ENCODE assay signal across 2 fruit fly cellular contexts in genomic region chrX:2790055-2790617, dm6.
TF ChIP-seq lines count a peak whose summit lies in the region.

CG32795 (minus strand) TSS chrX:2790567.

TF ChIP-seq in whole organism, embryonic, 481 proteins besides CTCF, POLR2A, EP300 and RAD21 (continued from another document and continues in another):
- no peak for TF ChIP-seq CG2875 (GFP tag; optimal IDR thresholded peaks at IDR 0.05; lab: Kevin White, UChicago)
- peak; percentile 39 for TF ChIP-seq grau (tag; optimal IDR thresholded peaks at IDR 0.05; lab: Kevin White, UChicago)
- TF ChIP-seq Atf-2 (GFP tag; optimal IDR thresholded peaks at IDR 0.05; lab: Kevin White, UChicago): no peak
- TF ChIP-seq zfh2 (GFP tag; optimal IDR thresholded peaks at IDR 0.05; lab: Kevin White, UChicago): no peak
- no peak for TF ChIP-seq CG30431 (GFP tag; optimal IDR thresholded peaks at IDR 0.05; lab: Kevin White, UChicago)
- no peak for TF ChIP-seq hbn (GFP tag; IDR thresholded peaks at IDR 0.05; lab: Robert Waterston, UW; ENCODE audit: partially characterized antibody)
- no peak for TF ChIP-seq CG13624 (GFP tag; optimal IDR thresholded peaks at IDR 0.05; lab: Kevin White, UChicago)
- no peak for TF ChIP-seq Atf3 (GFP tag; optimal IDR thresholded peaks at IDR 0.05; lab: Kevin White, UChicago)
- TF ChIP-seq Scr (GFP tag; IDR thresholded peaks at IDR 0.05; lab: Robert Waterston, UW; ENCODE audit: partially characterized antibody): peak; percentile 30
- no peak for TF ChIP-seq CG6175 (GFP tag; IDR thresholded peaks at IDR 0.05; lab: Robert Waterston, UW)
- TF ChIP-seq CG10321 (GFP tag; IDR thresholded peaks at IDR 0.05; lab: Robert Waterston, UW): no peak
- no peak for TF ChIP-seq oc (tag; optimal IDR thresholded peaks at IDR 0.05; lab: Kevin White, UChicago)
- TF ChIP-seq aop (GFP tag; IDR thresholded peaks at IDR 0.05; lab: Robert Waterston, UW): no peak
- TF ChIP-seq ab (GFP tag; optimal IDR thresholded peaks at IDR 0.05; lab: Kevin White, UChicago): no peak
- TF ChIP-seq sima (GFP tag; optimal IDR thresholded peaks at IDR 0.05; lab: Kevin White, UChicago): no peak
- TF ChIP-seq CG10274 (GFP tag; optimal IDR thresholded peaks at IDR 0.05; lab: Kevin White, UChicago): no peak
- no peak for TF ChIP-seq ato (GFP tag; IDR thresholded peaks at IDR 0.05; lab: Robert Waterston, UW; ENCODE audit: partially characterized antibody)
- peak; percentile 89 for TF ChIP-seq row (GFP tag; IDR thresholded peaks at IDR 0.05; lab: Robert Waterston, UW)
- no peak for TF ChIP-seq CG14441 (GFP tag; IDR thresholded peaks at IDR 0.05; lab: Robert Waterston, UW)
- TF ChIP-seq disco-r (GFP tag; optimal IDR thresholded peaks at IDR 0.05; lab: Kevin White, UChicago): no peak
- peak; percentile 29 for TF ChIP-seq Hmr (GFP tag; optimal IDR thresholded peaks at IDR 0.05; lab: Kevin White, UChicago)
- TF ChIP-seq repo (GFP tag; optimal IDR thresholded peaks at IDR 0.05; lab: Kevin White, UChicago): no peak
- TF ChIP-seq Oli (tag; optimal IDR thresholded peaks at IDR 0.05; lab: Kevin White, UChicago): no peak
- TF ChIP-seq CG14860 (GFP tag; IDR thresholded peaks at IDR 0.05; lab: Robert Waterston, UW; ENCODE audit: partially characterized antibody): no peak
- peak; percentile 11 for TF ChIP-seq CG13775 (GFP tag; optimal IDR thresholded peaks at IDR 0.05; lab: Kevin White, UChicago)
- peak; percentile 12 for TF ChIP-seq lbe (GFP tag; optimal IDR thresholded peaks at IDR 0.05; lab: Kevin White, UChicago)
- peak; percentile 55 for TF ChIP-seq CG12391 (tag; optimal IDR thresholded peaks at IDR 0.05; lab: Kevin White, UChicago)
- TF ChIP-seq abd-A (tag; optimal IDR thresholded peaks at IDR 0.05; lab: Kevin White, UChicago): peak; percentile 73
- no peak for TF ChIP-seq hb (GFP tag; IDR thresholded peaks at IDR 0.05; lab: Robert Waterston, UW; ENCODE audit: partially characterized antibody)
- no peak for TF ChIP-seq H15 (GFP tag; IDR thresholded peaks at IDR 0.05; lab: Robert Waterston, UW)
- no peak for TF ChIP-seq CG4404 (GFP tag; IDR thresholded peaks at IDR 0.05; lab: Robert Waterston, UW)
- TF ChIP-seq Doc2 (GFP tag; IDR thresholded peaks at IDR 0.05; lab: Robert Waterston, UW): no peak
- no peak for TF ChIP-seq esg (GFP tag; conservative IDR thresholded peaks at IDR 0.05; lab: Robert Waterston, UW)
- TF ChIP-seq Sox102F (GFP tag; optimal IDR thresholded peaks at IDR 0.05; lab: Kevin White, UChicago): no peak
- TF ChIP-seq Myb (GFP tag; optimal IDR thresholded peaks at IDR 0.05; lab: Kevin White, UChicago): no peak
- TF ChIP-seq eve (GFP tag; optimal IDR thresholded peaks at IDR 0.05; lab: Kevin White, UChicago): no peak
- no peak for TF ChIP-seq CG1529 (GFP tag; optimal IDR thresholded peaks at IDR 0.05; lab: Kevin White, UChicago)
- no peak for TF ChIP-seq CG2889 (GFP tag; IDR thresholded peaks at IDR 0.05; lab: Robert Waterston, UW)
- no peak for TF ChIP-seq CG1792 (GFP tag; optimal IDR thresholded peaks at IDR 0.05; lab: Kevin White, UChicago)
- peak in 1 of 3 experiments; percentile 45 for TF ChIP-seq lola (GFP tag; optimal IDR thresholded peaks at IDR 0.05; lab: Kevin White, UChicago)
- TF ChIP-seq tup (GFP tag; optimal IDR thresholded peaks at IDR 0.05; lab: Kevin White, UChicago): no peak
- TF ChIP-seq kay (GFP tag; optimal IDR thresholded peaks at IDR 0.05; lab: Kevin White, UChicago): no peak
- no peak for TF ChIP-seq NC2α (GFP tag; optimal IDR thresholded peaks at IDR 0.05; lab: Kevin White, UChicago)
- TF ChIP-seq stwl (tag; optimal IDR thresholded peaks at IDR 0.05; lab: Kevin White, UChicago): peak; percentile 77
- no peak for TF ChIP-seq CG9817 (tag; optimal IDR thresholded peaks at IDR 0.05; lab: Kevin White, UChicago)
- TF ChIP-seq CG15696 (tag; optimal IDR thresholded peaks at IDR 0.05; lab: Kevin White, UChicago): no peak
- no peak for TF ChIP-seq usp (GFP tag; optimal IDR thresholded peaks at IDR 0.05; lab: Kevin White, UChicago)
- TF ChIP-seq Aef1 (GFP tag; IDR thresholded peaks at IDR 0.05; lab: Robert Waterston, UW): no peak
- TF ChIP-seq CG10979 (tag; optimal IDR thresholded peaks at IDR 0.05; lab: Kevin White, UChicago): no peak
- TF ChIP-seq CG32532 (GFP tag; IDR thresholded peaks at IDR 0.05; lab: Robert Waterston, UW): no peak
- TF ChIP-seq Ada2b (GFP tag; IDR thresholded peaks at IDR 0.05; lab: Robert Waterston, UW): no peak
- no peak for TF ChIP-seq CG9932 (GFP tag; IDR thresholded peaks at IDR 0.05; lab: Robert Waterston, UW)
- no peak for TF ChIP-seq Oaz (GFP tag; IDR thresholded peaks at IDR 0.05; lab: Robert Waterston, UW)
- no peak for TF ChIP-seq cg (GFP tag; optimal IDR thresholded peaks at IDR 0.05; lab: Kevin White, UChicago)
- no peak for TF ChIP-seq fd96Cb (tag; optimal IDR thresholded peaks at IDR 0.05; lab: Kevin White, UChicago)
- no peak for TF ChIP-seq CG6791 (GFP tag; IDR thresholded peaks at IDR 0.05; lab: Robert Waterston, UW; ENCODE audit: partially characterized antibody)
- TF ChIP-seq CG3995 (GFP tag; optimal IDR thresholded peaks at IDR 0.05; lab: Kevin White, UChicago): peak; percentile 48
- no peak for TF ChIP-seq gt (GFP tag; IDR thresholded peaks at IDR 0.05; lab: Robert Waterston, UW)
- TF ChIP-seq CG5953 (GFP tag; IDR thresholded peaks at IDR 0.05; lab: Robert Waterston, UW): no peak
- TF ChIP-seq CG13123 (GFP tag; optimal IDR thresholded peaks at IDR 0.05; lab: Kevin White, UChicago): no peak
- TF ChIP-seq E2f2 (GFP tag; IDR thresholded peaks at IDR 0.05; lab: Robert Waterston, UW): peak; percentile 93
- no peak for TF ChIP-seq Taf1 (GFP tag; IDR thresholded peaks at IDR 0.05; lab: Robert Waterston, UW)
- no peak for TF ChIP-seq trh (GFP tag; optimal IDR thresholded peaks at IDR 0.05; lab: Kevin White, UChicago)
- no peak for TF ChIP-seq CG8281 (tag; optimal IDR thresholded peaks at IDR 0.05; lab: Kevin White, UChicago)
- no peak for TF ChIP-seq CG14014 (GFP tag; IDR thresholded peaks at IDR 0.05; lab: Robert Waterston, UW)
- no peak for TF ChIP-seq CG8388 (GFP tag; optimal IDR thresholded peaks at IDR 0.05; lab: Kevin White, UChicago)
- no peak for TF ChIP-seq mld (GFP tag; IDR thresholded peaks at IDR 0.05; lab: Robert Waterston, UW; ENCODE audit: partially characterized antibody)
- TF ChIP-seq mam (GFP tag; optimal IDR thresholded peaks at IDR 0.05; lab: Kevin White, UChicago): no peak
- TF ChIP-seq grn (GFP tag; optimal IDR thresholded peaks at IDR 0.05; lab: Kevin White, UChicago): no peak

TF ChIP-seq in whole organism, prepupa, 60 proteins besides CTCF, POLR2A, EP300 and RAD21 (continued from another document):
- TF ChIP-seq topi (GFP tag; optimal IDR thresholded peaks at IDR 0.05; lab: Kevin White, UChicago) (peak; percentile 26), Smox (GFP tag; optimal IDR thresholded peaks at IDR 0.05; lab: Kevin White, UChicago) (peak; percentile 10)
